Fruit fly (Drosophila melanogaster) whole organism, pupa: Measurements from ENCODE around the gene CG11590.

Experiments used
- CG13204 ChIP-seq: fragments of 200-800 bp; sonication (Bioruptor generic); optimal IDR thresholded peaks from 2 replicates; lab custom pipeline; 2018; ENCODE audit warnings: missing biosample characterization, mild to moderate bottlenecking, missing genetic modification characterization, moderate library complexity
- CG17806 ChIP-seq: fragments of 200-800 bp; sonication (Bioruptor generic); optimal IDR thresholded peaks from 2 replicates; lab custom pipeline; 2018; ENCODE audit warnings: missing biosample characterization, mild to moderate bottlenecking, missing genetic modification characterization, moderate library complexity
- CG34367 ChIP-seq: fragments of 200-800 bp; sonication (Bioruptor generic); optimal IDR thresholded peaks from 2 replicates; lab custom pipeline; 2018; ENCODE audit warnings: missing biosample characterization, mild to moderate bottlenecking, missing genetic modification characterization

dm6 chrX:14216844-14217243 is 16.9 kb downstream of the CG11590 start:
- TF ChIP-seq CG17806: no peak
- TF ChIP-seq CG34367 (tag; lab: Kevin White, UChicago): no peak
- no peak for TF ChIP-seq CG13204 (GFP tag; lab: Kevin White, UChicago)
